Worm (Caenorhabditis elegans) whole organism, L1 larva: ENCODE data around the gene ops-1.

ENCODE experiments used
- ama-1 ChIP-seq: fragments of 150-350 bp; optimal IDR thresholded peaks from 2 replicates; lab custom pipeline; 2014
- blmp-1 ChIP-seq: fragments of 150-350 bp; optimal IDR thresholded peaks from 2 replicates; lab custom pipeline; 2014; ENCODE audit warnings: missing biosample characterization, missing genetic modification characterization
- efl-3 ChIP-seq: fragments of 200-800 bp; sonication (Bioruptor generic); optimal IDR thresholded peaks from 2 replicates; lab custom pipeline; 2018; ENCODE audit warnings: mild to moderate bottlenecking, missing genetic modification characterization, missing compliant biosample characterization
- fkh-10 ChIP-seq: sonication (generic microtip); optimal IDR thresholded peaks from 2 replicates; lab custom pipeline; 2017; ENCODE audit warnings: missing biosample characterization, missing genetic modification reagents, missing genetic modification characterization
- fos-1 ChIP-seq: fragments of 150-350 bp; optimal IDR thresholded peaks from 2 replicates; lab custom pipeline; 2014; ENCODE audit warnings: missing biosample characterization, missing genetic modification characterization
- jun-1 ChIP-seq: fragments of 150-350 bp; optimal IDR thresholded peaks from 2 replicates; lab custom pipeline; 2014; ENCODE audit warnings: missing biosample characterization, missing genetic modification reagents, missing genetic modification characterization
- lin-35 ChIP-seq, 2 experiments: fragments of 150-350 bp; optimal IDR thresholded peaks; 2 replicates each; lab custom pipeline; 2014; ENCODE audit warnings: missing biosample characterization in 2 of 2, missing genetic modification characterization in 2 of 2, missing genetic modification reagents in 2 of 2
- lin-39 ChIP-seq: fragments of 150-350 bp; optimal IDR thresholded peaks from 2 replicates; lab custom pipeline; 2014; ENCODE audit warnings: missing biosample characterization, missing genetic modification reagents, missing genetic modification characterization
- snpc-4 ChIP-seq: fragments of 150-350 bp; optimal IDR thresholded peaks from 2 replicates; lab custom pipeline; 2014; ENCODE audit warnings: missing biosample characterization, missing genetic modification characterization
- ztf-4 ChIP-seq: fragments of 150-350 bp; optimal IDR thresholded peaks from 2 replicates; lab custom pipeline; 2014; ENCODE audit warnings: missing biosample characterization, missing genetic modification characterization

- peak; percentile 85 for TF ChIP-seq ztf-4 (tag; lab: Kevin White, UChicago)
- peak; percentile 73 for TF ChIP-seq jun-1 (tag; lab: Kevin White, UChicago)
- peak; percentile 51 for TF ChIP-seq fkh-10 (GFP tag; lab: Kevin White, UChicago)
- TF ChIP-seq ama-1 (lab: Kevin White, UChicago), result peak; percentile 72
- peak; percentile 88 for TF ChIP-seq fos-1 (tag; lab: Kevin White, UChicago)
- TF ChIP-seq efl-3 (GFP tag; lab: Kevin White, UChicago), result peak; percentile 87
- peak; percentile 77 for TF ChIP-seq blmp-1 (tag; lab: Kevin White, UChicago)
- TF ChIP-seq lin-39 (tag; lab: Kevin White, UChicago), result peak; percentile 93
- TF ChIP-seq lin-35 (GFP tag; optimal IDR thresholded peaks at IDR 0.05; lab: Kevin White, UChicago), result peak; percentile 99
- peak; percentile 87 for TF ChIP-seq snpc-4 (tag; lab: Kevin White, UChicago)
Measured at ce11 chrIV:6321667-6322066, 37.5 kb upstream of the ops-1 start, which contains the start of gene Y73B6BL.29.
